Worm (Caenorhabditis elegans): ENCODE results near the gene ttr-14.

The ttr-14 gene

ce11 chrX:10768289-10769153, 18.8 kb upstream of the ttr-14 start:
- TF ChIP-seq hlh-6 (tag; optimal IDR thresholded peaks at IDR 0.05) = no peak
- no peak for TF ChIP-seq T23F11.4 (GFP tag; optimal IDR thresholded peaks at IDR 0.05)
- no peak for TF ChIP-seq sdc-2 (tag; optimal IDR thresholded peaks at IDR 0.05)
- no peak for TF ChIP-seq unc-55 (GFP tag; optimal IDR thresholded peaks at IDR 0.05)
- TF ChIP-seq sox-4 (tag; optimal IDR thresholded peaks at IDR 0.05) = no peak
- no peak for TF ChIP-seq hlh-30 (tag; optimal IDR thresholded peaks at IDR 0.05; ENCODE audit: insufficient read depth)
- TF ChIP-seq odd-2 (tag; optimal IDR thresholded peaks at IDR 0.05) = no peak
- no peak for TF ChIP-seq fkh-6 (tag; optimal IDR thresholded peaks at IDR 0.05)
- TF ChIP-seq ahr-1 (tag; optimal IDR thresholded peaks at IDR 0.05) = no peak
- no peak for TF ChIP-seq ceh-48 (tag; optimal IDR thresholded peaks at IDR 0.05)
- TF ChIP-seq unc-42 (tag; optimal IDR thresholded peaks at IDR 0.05) = no peak
- no peak for TF ChIP-seq syd-9 (tag; optimal IDR thresholded peaks at IDR 0.05)

ce11 chrX:10769232-10769738, 18.0 kb upstream of the ttr-14 start, which contains the start of gene sma-9:
sma-9 (plus strand) TSS chrX:10769282.
- no peak for TF ChIP-seq zip-5 (tag; optimal IDR thresholded peaks at IDR 0.05)
- no peak for TF ChIP-seq pha-2 (tag; optimal IDR thresholded peaks at IDR 0.05)
- no peak for TF ChIP-seq ama-1 (optimal IDR thresholded peaks at IDR 0.05)
- TF ChIP-seq pag-3 (tag; optimal IDR thresholded peaks at IDR 0.05; ENCODE audit: borderline replicate concordance) = no peak
- no peak for TF ChIP-seq ceh-48 (tag; optimal IDR thresholded peaks at IDR 0.05)
- TF ChIP-seq ceh-30 (tag; optimal IDR thresholded peaks at IDR 0.05) = no peak
- no peak for TF ChIP-seq K09A11.1 (tag; optimal IDR thresholded peaks at IDR 0.05; ENCODE audit: insufficient read depth)
- TF ChIP-seq nhr-232 (tag; optimal IDR thresholded peaks at IDR 0.05) = no peak
- no peak for TF ChIP-seq che-1 (tag; optimal IDR thresholded peaks at IDR 0.05)
- TF ChIP-seq F13H6.1 (tag; optimal IDR thresholded peaks at IDR 0.05) = no peak
- TF ChIP-seq dmd-4 (tag; optimal IDR thresholded peaks at IDR 0.05; ENCODE audit: borderline replicate concordance) = no peak
- no peak for TF ChIP-seq lin-11 (tag; optimal IDR thresholded peaks at IDR 0.05)
- TF ChIP-seq ceh-31 (tag; optimal IDR thresholded peaks at IDR 0.05) = no peak

ce11 chrX:10769959-10770358, 17.3 kb upstream of the ttr-14 start:
- TF ChIP-seq ceh-14 (tag; optimal IDR thresholded peaks at IDR 0.05) (no peak), ceh-34 (tag; optimal IDR thresholded peaks at IDR 0.05) (peak; percentile 84), nfya-1 (tag; optimal IDR thresholded peaks at IDR 0.05) (peak; percentile 3), ceh-18 (tag; optimal IDR thresholded peaks at IDR 0.05) (no peak)

- no peak for TF ChIP-seq pax-1 (tag; optimal IDR thresholded peaks at IDR 0.05)
- peak; percentile 4 for TF ChIP-seq K02D7.2 (tag; optimal IDR thresholded peaks at IDR 0.05)
- peak; percentile 59 for TF ChIP-seq ceh-31 (tag; optimal IDR thresholded peaks at IDR 0.05)
- no peak for TF ChIP-seq ama-1 (optimal IDR thresholded peaks at IDR 0.05)
- TF ChIP-seq unc-86 (tag; optimal IDR thresholded peaks at IDR 0.05) = no peak
- peak; percentile 61 for TF ChIP-seq rnt-1 (tag; optimal IDR thresholded peaks at IDR 0.05)
- peak; percentile 76 for TF ChIP-seq tbx-2 (tag; optimal IDR thresholded peaks at IDR 0.05)
- TF ChIP-seq fax-1 (tag; optimal IDR thresholded peaks at IDR 0.05) = no peak
- TF ChIP-seq ceh-6 (GFP tag; optimal IDR thresholded peaks at IDR 0.05) = no peak
- no peak for TF ChIP-seq sdc-2 (tag; optimal IDR thresholded peaks at IDR 0.05)
- TF ChIP-seq pqm-1 (tag; optimal IDR thresholded peaks at IDR 0.05) = peak; percentile 43
- peak; percentile 82 for TF ChIP-seq F13H6.1 (tag; optimal IDR thresholded peaks at IDR 0.05)
- peak; percentile 72 for TF ChIP-seq unc-42 (tag; optimal IDR thresholded peaks at IDR 0.05)
- peak; percentile 36 for TF ChIP-seq ceh-34 (tag; optimal IDR thresholded peaks at IDR 0.05)
- TF ChIP-seq K09A11.1 (tag; optimal IDR thresholded peaks at IDR 0.05; ENCODE audit: insufficient read depth) = peak; percentile 52
- TF ChIP-seq gmeb-2 (tag; optimal IDR thresholded peaks at IDR 0.05) = no peak
- TF ChIP-seq C08G9.2 (tag; optimal IDR thresholded peaks at IDR 0.05) = peak; percentile 45
- TF ChIP-seq ceh-48 (tag; optimal IDR thresholded peaks at IDR 0.05) = no peak
- TF ChIP-seq ceh-30 (tag; optimal IDR thresholded peaks at IDR 0.05) = no peak
- TF ChIP-seq ceh-45 (GFP tag; IDR thresholded peaks at IDR 0.05) = no peak
- TF ChIP-seq che-1 (tag; optimal IDR thresholded peaks at IDR 0.05) = no peak
- peak; percentile 99 for TF ChIP-seq ceh-18 (tag; optimal IDR thresholded peaks at IDR 0.05)
- TF ChIP-seq unc-55 (GFP tag; optimal IDR thresholded peaks at IDR 0.05) = peak; percentile 72
- no peak for TF ChIP-seq mec-3 (tag; optimal IDR thresholded peaks at IDR 0.05; ENCODE audit: borderline replicate concordance)
- no peak for TF ChIP-seq npax-4 (tag; optimal IDR thresholded peaks at IDR 0.05)
- peak; percentile 57 for TF ChIP-seq hlh-30 (tag; optimal IDR thresholded peaks at IDR 0.05; ENCODE audit: insufficient read depth)
- TF ChIP-seq ceh-14 (tag; optimal IDR thresholded peaks at IDR 0.05) = peak; percentile 52
- peak; percentile 43 for TF ChIP-seq ref-2 (tag; optimal IDR thresholded peaks at IDR 0.05)
- TF ChIP-seq nfya-1 (tag; optimal IDR thresholded peaks at IDR 0.05) = peak; percentile 39
These were observed 16.3 kb upstream of the ttr-14 start for ce11 chrX:10770988-10771496.

All from whole organism, late embryonic.